Worm (Caenorhabditis elegans) whole organism, young adult: Measurements from ENCODE around the gene Y73F8A.35.

Experiments
- B0019.2 ChIP-seq: fragments of 200-800 bp; sonication (Bioruptor generic); conservative IDR thresholded peaks from 2 replicates; pipeline ENCODE4 v1.3.6; 2022; ENCODE audit warnings: missing genetic modification reagents, missing genetic modification characterization, missing compliant biosample characterization
- C17E4.6 ChIP-seq: fragments of 200-800 bp; sonication (Bioruptor generic); IDR thresholded peaks from 2 replicates; pipeline ENCODE4 v1.3.6; 2022; ENCODE audit warnings: missing genetic modification reagents, missing genetic modification characterization, missing compliant biosample characterization
- F23B12.7 ChIP-seq: sonication (generic microtip); optimal IDR thresholded peaks from 2 replicates; lab custom pipeline; 2017; ENCODE audit warnings: missing genetic modification characterization, mild to moderate bottlenecking, missing compliant biosample characterization, antibody characterized with exemption, moderate library complexity; ENCODE audit not compliant: insufficient read depth
- F57C9.4 ChIP-seq: sonication (generic microtip); optimal IDR thresholded peaks from 2 replicates; lab custom pipeline; 2017; ENCODE audit warnings: mild to moderate bottlenecking, missing genetic modification characterization, missing compliant biosample characterization
- Y53F4B.3 ChIP-seq: fragments of 200-800 bp; sonication (Bioruptor generic); IDR thresholded peaks from 2 replicates; pipeline ENCODE4 v1.3.6; 2022; ENCODE audit warnings: missing genetic modification reagents, missing genetic modification characterization, missing compliant biosample characterization
- Y79H2A.3 ChIP-seq: fragments of 200-800 bp; sonication (Bioruptor generic); conservative IDR thresholded peaks from 2 replicates; pipeline ENCODE4 v1.3.6; 2022; ENCODE audit warnings: missing genetic modification reagents, missing genetic modification characterization, missing compliant biosample characterization
- attf-5 ChIP-seq: fragments of 200-800 bp; sonication (Bioruptor generic); optimal IDR thresholded peaks from 2 replicates; lab custom pipeline; 2018; ENCODE audit warnings: mild to moderate bottlenecking, missing genetic modification characterization, missing compliant biosample characterization
- attf-6 ChIP-seq: fragments of 200-800 bp; sonication (Bioruptor generic); IDR thresholded peaks from 2 replicates; pipeline ENCODE4 v1.3.6; 2022; ENCODE audit warnings: missing genetic modification reagents, missing genetic modification characterization, missing compliant biosample characterization
- cebp-1 ChIP-seq, 2 experiments: fragments of 200-800 bp in 1 of 2; sonication (Bioruptor generic) in 1 of 2; sonication (generic microtip) in 1 of 2; IDR thresholded peaks in 1 of 2; optimal IDR thresholded peaks in 1 of 2; 2 replicates each; pipeline versions ENCODE4 v1.3.6 to Lab custom; 2017 to 2022; ENCODE audit warnings: missing compliant biosample characterization in 2 of 2, missing genetic modification characterization in 2 of 2, mild to moderate bottlenecking in 1 of 2, missing genetic modification reagents in 1 of 2, moderate library complexity in 1 of 2
- ceh-100 ChIP-seq: fragments of 200-800 bp; sonication (Bioruptor generic); IDR thresholded peaks from 2 replicates; pipeline ENCODE4 v1.3.6; 2022; ENCODE audit warnings: missing genetic modification reagents, missing genetic modification characterization, missing compliant biosample characterization
- ceh-27 ChIP-seq: fragments of 200-800 bp; sonication (Bioruptor generic); optimal IDR thresholded peaks from 2 replicates; lab custom pipeline; 2018; ENCODE audit warnings: mild to moderate bottlenecking, missing genetic modification characterization, moderate library complexity, missing compliant biosample characterization
- dox-1 ChIP-seq: fragments of 200-800 bp; sonication (Bioruptor generic); IDR thresholded peaks from 2 replicates; pipeline ENCODE4 v1.3.6; 2022; ENCODE audit warnings: missing genetic modification reagents, missing genetic modification characterization, missing compliant biosample characterization
- egrh-3 ChIP-seq: fragments of 200-800 bp; sonication (Bioruptor generic); IDR thresholded peaks from 2 replicates; pipeline ENCODE4 v1.3.6; 2022; ENCODE audit warnings: missing genetic modification reagents, missing genetic modification characterization, missing compliant biosample characterization
- him-1 ChIP-seq: sonication (generic microtip); optimal IDR thresholded peaks from 2 replicates; lab custom pipeline; 2016; ENCODE audit warnings: missing genotype, missing genetic modification reagents, missing genetic modification characterization, missing compliant biosample characterization
- hsf-1 ChIP-seq: fragments of 200-800 bp; sonication (Bioruptor generic); IDR thresholded peaks from 2 replicates; pipeline ENCODE4 v1.3.6; 2022; ENCODE audit warnings: missing genetic modification reagents, missing genetic modification characterization, missing compliant biosample characterization
- lin-26 ChIP-seq: fragments of 200-800 bp; sonication (Bioruptor generic); IDR thresholded peaks from 2 replicates; pipeline ENCODE4 v1.3.6; 2022; ENCODE audit warnings: missing genetic modification reagents, missing genetic modification characterization, missing compliant biosample characterization
- lir-1 ChIP-seq: fragments of 200-800 bp; sonication (Bioruptor generic); conservative IDR thresholded peaks from 2 replicates; pipeline ENCODE4 v1.3.6; 2022; ENCODE audit warnings: missing genetic modification reagents, missing genetic modification characterization, missing compliant biosample characterization
- lsl-1 ChIP-seq: fragments of 200-800 bp; sonication (Bioruptor generic); optimal IDR thresholded peaks from 2 replicates; lab custom pipeline; 2018; ENCODE audit warnings: mild to moderate bottlenecking, missing genetic modification characterization, moderate library complexity, missing compliant biosample characterization
- madf-10 ChIP-seq: sonication (generic microtip); optimal IDR thresholded peaks from 2 replicates; lab custom pipeline; 2016; ENCODE audit warnings: mild to moderate bottlenecking, missing genetic modification characterization, missing compliant biosample characterization
- madf-6 ChIP-seq: fragments of 200-800 bp; sonication (Bioruptor generic); IDR thresholded peaks from 2 replicates; pipeline ENCODE4 v1.3.6; 2022; ENCODE audit warnings: missing genetic modification reagents, missing genetic modification characterization, missing compliant biosample characterization
- madf-8 ChIP-seq: fragments of 200-800 bp; sonication (Bioruptor generic); conservative IDR thresholded peaks from 2 replicates; pipeline ENCODE4 v1.3.6; 2022; ENCODE audit warnings: missing genetic modification reagents, missing genetic modification characterization, missing compliant biosample characterization
- nfyb-1 ChIP-seq: fragments of 200-800 bp; sonication (Bioruptor generic); IDR thresholded peaks from 2 replicates; pipeline ENCODE4 v1.3.6; 2022; ENCODE audit warnings: missing genetic modification reagents, missing genetic modification characterization, missing compliant biosample characterization
- nhr-120 ChIP-seq: fragments of 200-800 bp; sonication (Bioruptor generic); IDR thresholded peaks from 2 replicates; pipeline ENCODE4 v1.3.6; 2022; ENCODE audit warnings: missing genetic modification characterization, missing compliant biosample characterization
- nhr-179 ChIP-seq: sonication (generic microtip); optimal IDR thresholded peaks from 2 replicates; lab custom pipeline; 2016; ENCODE audit warnings: mild to moderate bottlenecking, missing genetic modification characterization, missing compliant biosample characterization
- nhr-80 ChIP-seq: sonication (generic microtip); optimal IDR thresholded peaks from 2 replicates; lab custom pipeline; 2016; ENCODE audit warnings: missing genetic modification characterization, missing compliant biosample characterization
- pbrm-1 ChIP-seq: fragments of 200-800 bp; sonication (Bioruptor generic); IDR thresholded peaks from 2 replicates; pipeline ENCODE4 v1.3.6; 2022; ENCODE audit warnings: missing genetic modification reagents, missing genetic modification characterization, missing compliant biosample characterization
- snpc-1.1 ChIP-seq: sonication (generic microtip); optimal IDR thresholded peaks from 2 replicates; lab custom pipeline; 2017; ENCODE audit warnings: missing genetic modification characterization, mild to moderate bottlenecking, missing compliant biosample characterization, antibody characterized with exemption, moderate library complexity, missing genotype, missing genetic modification reagents; ENCODE audit not compliant: insufficient read depth
- snpc-1.3 ChIP-seq: sonication (generic microtip); optimal IDR thresholded peaks from 2 replicates; lab custom pipeline; 2017; ENCODE audit warnings: missing genetic modification characterization, mild to moderate bottlenecking, missing compliant biosample characterization, antibody characterized with exemption, moderate library complexity, missing genotype, missing genetic modification reagents; ENCODE audit not compliant: insufficient read depth
- snpc-4 ChIP-seq, 5 experiments: fragments of 150-350 bp in 1 of 5; sonication (generic microtip) in 4 of 5; optimal IDR thresholded peaks; 2 replicates each; lab custom pipeline; 2014 to 2018; ENCODE audit warnings: missing genetic modification characterization in 5 of 5, missing biosample characterization in 3 of 5, antibody characterized with exemption in 2 of 5, mild to moderate bottlenecking in 2 of 5, missing compliant biosample characterization in 2 of 5, missing genotype in 2 of 5, moderate library complexity in 2 of 5, missing genetic modification reagents in 1 of 5
- tbp1 ChIP-seq: fragments of 200-800 bp; sonication (Bioruptor generic); optimal IDR thresholded peaks from 2 replicates; lab custom pipeline; 2018; ENCODE audit warnings: mild to moderate bottlenecking, missing genetic modification characterization, missing compliant biosample characterization
- zfh-2 ChIP-seq: fragments of 200-800 bp; sonication (Bioruptor generic); conservative IDR thresholded peaks from 2 replicates; pipeline ENCODE4 v1.3.6; 2022; ENCODE audit warnings: missing genetic modification reagents, missing genetic modification characterization, missing compliant biosample characterization
- ztf-26 ChIP-seq: sonication (generic microtip); optimal IDR thresholded peaks from 2 replicates; lab custom pipeline; 2017; ENCODE audit warnings: missing genetic modification characterization, missing compliant biosample characterization
- ztf-6 ChIP-seq: fragments of 200-800 bp; sonication (Bioruptor generic); IDR thresholded peaks from 2 replicates; pipeline ENCODE4 v1.3.6; 2022; ENCODE audit warnings: missing genetic modification reagents, missing genetic modification characterization, missing compliant biosample characterization

The Y73F8A.35 gene

ce11 chrIV:15526477-15526876 is 13.3 kb downstream of the Y73F8A.35 start (continued):
- TF ChIP-seq attf-5 (GFP tag; lab: Kevin White, UChicago) (no peak), zfh-2 (GFP tag; lab: Robert Waterston, UW) (no peak)

ce11 chrIV:15525733-15526132 is 14.0 kb downstream of the Y73F8A.35 start:
- TF ChIP-seq ztf-6 (no peak), attf-6 (peak; percentile 71), nhr-179 (tag; lab: Kevin White, UChicago) (no peak), zfh-2 (GFP tag; lab: Robert Waterston, UW) (peak; percentile 76), egrh-3 (GFP tag; lab: Robert Waterston, UW) (peak; percentile 46; the same call in 1 of the 2 replicates)
- TF ChIP-seq, all 124 proteins: peak for 3

ce11 chrIV:15524923-15525322 is 14.8 kb downstream of the Y73F8A.35 start:
- TF ChIP-seq ceh-100 (GFP tag; lab: Robert Waterston, UW) (no peak), F57C9.4 (tag; lab: Kevin White, UChicago) (no peak), egrh-3 (GFP tag; lab: Robert Waterston, UW) (peak; percentile 6; the same call in 1 of the 2 replicates), snpc-1.3 (tag; lab: Kevin White, UChicago) (no peak), Y53F4B.3 (GFP tag; lab: Robert Waterston, UW) (no peak), tbp1 (GFP tag; lab: Kevin White, UChicago) (peak; percentile 28), madf-8 (GFP tag; lab: Robert Waterston, UW) (no peak), dox-1 (GFP tag; lab: Robert Waterston, UW) (0 out of 2 replicates have a peak, but pooled peaks have one; percentile 13), cebp-1 (GFP tag; IDR thresholded peaks at IDR 0.05; lab: Robert Waterston, UW) (no peak), cebp-1 (tag; optimal IDR thresholded peaks at IDR 0.05; lab: Kevin White, UChicago) (peak; percentile 84), nhr-80 (tag; lab: Kevin White, UChicago) (no peak), zfh-2 (GFP tag; lab: Robert Waterston, UW) (no peak), lsl-1 (peak; percentile 20), C17E4.6 (no peak), madf-10 (tag; lab: Kevin White, UChicago) (no peak), lir-1 (GFP tag; lab: Robert Waterston, UW) (no peak), nhr-120 (GFP tag; lab: Robert Waterston, UW) (no peak), Y79H2A.3 (GFP tag; lab: Robert Waterston, UW) (no peak), pbrm-1 (no peak), madf-6 (GFP tag; lab: Robert Waterston, UW) (0 out of 2 replicates have a peak, but pooled peaks have one; percentile 29), ceh-27 (no peak), lin-26 (GFP tag; lab: Robert Waterston, UW) (no peak), F23B12.7 (tag; lab: Kevin White, UChicago) (no peak), him-1 (tag; lab: Kevin White, UChicago) (no peak), nfyb-1 (GFP tag; lab: Robert Waterston, UW) (0 out of 2 replicates have a peak, but pooled peaks have one; percentile 16), ztf-26 (tag; lab: Kevin White, UChicago) (no peak), attf-6 (peak; percentile 86), snpc-4 (GFP tag; optimal IDR thresholded peaks at IDR 0.05; lab: Kevin White, UChicago) (no peak), snpc-4 (tag; optimal IDR thresholded peaks at IDR 0.05; lab: Kevin White, UChicago) (peak in 3 of 4 experiments; percentile 69 to 90 (median 84))
- TF ChIP-seq, all 124 proteins: peak for 9

ce11 chrIV:15523700-15524099 is 16.0 kb downstream of the Y73F8A.35 start:
- no peak for TF ChIP-seq snpc-1.1 (tag; lab: Kevin White, UChicago)
- no peak for TF ChIP-seq B0019.2 (GFP tag; lab: Robert Waterston, UW)
- peak; percentile 78 for TF ChIP-seq attf-6
- no peak for TF ChIP-seq snpc-1.3 (tag; lab: Kevin White, UChicago)
- no peak for TF ChIP-seq attf-5 (GFP tag; lab: Kevin White, UChicago)
- 0 out of 2 replicates have a peak, but pooled peaks have one; percentile 19 for TF ChIP-seq hsf-1
- TF ChIP-seq snpc-4 (GFP tag; optimal IDR thresholded peaks at IDR 0.05; lab: Kevin White, UChicago), result peak; percentile 20
- peak in 1 of 4 experiments; percentile 89 for TF ChIP-seq snpc-4 (tag; optimal IDR thresholded peaks at IDR 0.05; lab: Kevin White, UChicago)
- no peak for TF ChIP-seq nhr-179 (tag; lab: Kevin White, UChicago)
- TF ChIP-seq, all 124 proteins: peak for 3
